Fruit fly (Drosophila melanogaster): ENCODE results near the gene CG31495.

CG31495 gene

DNA sequence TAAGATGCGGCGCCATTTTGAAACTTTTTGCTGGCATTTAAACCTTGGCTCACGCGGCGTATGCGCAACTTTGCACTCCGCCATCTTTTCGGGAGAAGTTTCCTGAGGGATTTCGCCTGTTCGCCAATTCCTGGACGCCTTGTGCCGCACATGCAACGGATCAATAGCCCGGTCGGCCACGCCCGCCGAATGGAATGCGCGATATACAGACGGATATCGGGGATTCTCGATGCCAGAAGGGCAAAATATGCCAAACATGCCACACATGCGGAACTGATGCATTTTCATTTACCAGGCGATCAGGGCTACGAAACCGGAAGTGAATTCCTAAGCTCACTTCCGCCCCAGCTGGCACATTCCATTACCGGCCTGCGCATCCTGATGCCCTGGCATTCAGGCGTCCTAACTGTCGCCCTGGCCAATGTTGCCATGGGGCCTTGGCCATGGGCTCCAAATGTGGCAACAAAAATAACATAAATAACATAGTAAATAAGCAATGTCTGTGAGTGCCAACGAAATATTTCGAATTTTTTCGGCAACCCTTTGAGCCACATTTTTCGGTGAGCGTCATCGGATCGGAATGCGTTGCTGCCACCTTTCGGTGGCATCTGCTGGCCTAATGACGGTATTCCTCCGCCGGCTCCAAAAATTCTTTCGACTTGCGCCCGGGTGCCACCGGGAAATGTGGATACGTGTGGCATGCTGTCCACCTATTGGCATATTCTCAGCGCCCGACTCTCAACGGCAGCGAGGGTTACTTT lies 37.5 kb downstream of the CG31495 start:
- TF ChIP-seq Dll (optimal IDR thresholded peaks at IDR 0.05) (no peak), psq (optimal IDR thresholded peaks at IDR 0.05) (no peak), CG8478 (optimal IDR thresholded peaks at IDR 0.05) (no peak), EcR (GFP tag; optimal IDR thresholded peaks at IDR 0.05) (no peak), usp (GFP tag; optimal IDR thresholded peaks at IDR 0.05) (no peak), pan (optimal IDR thresholded peaks at IDR 0.05) (no peak)

- TF ChIP-seq usp (GFP tag; optimal IDR thresholded peaks at IDR 0.05) (no peak), Dll (optimal IDR thresholded peaks at IDR 0.05) (peak; percentile 10)
Measured at dm6 chr3R:13801184-13802056, 38.3 kb downstream of the CG31495 start.

- TF ChIP-seq psq (optimal IDR thresholded peaks at IDR 0.05) (no peak), Dll (optimal IDR thresholded peaks at IDR 0.05) (no peak), EcR (GFP tag; optimal IDR thresholded peaks at IDR 0.05) (no peak), usp (GFP tag; optimal IDR thresholded peaks at IDR 0.05) (no peak)
Measured at dm6 chr3R:13800430-13800848, 39.3 kb downstream of the CG31495 start.

DNA sequence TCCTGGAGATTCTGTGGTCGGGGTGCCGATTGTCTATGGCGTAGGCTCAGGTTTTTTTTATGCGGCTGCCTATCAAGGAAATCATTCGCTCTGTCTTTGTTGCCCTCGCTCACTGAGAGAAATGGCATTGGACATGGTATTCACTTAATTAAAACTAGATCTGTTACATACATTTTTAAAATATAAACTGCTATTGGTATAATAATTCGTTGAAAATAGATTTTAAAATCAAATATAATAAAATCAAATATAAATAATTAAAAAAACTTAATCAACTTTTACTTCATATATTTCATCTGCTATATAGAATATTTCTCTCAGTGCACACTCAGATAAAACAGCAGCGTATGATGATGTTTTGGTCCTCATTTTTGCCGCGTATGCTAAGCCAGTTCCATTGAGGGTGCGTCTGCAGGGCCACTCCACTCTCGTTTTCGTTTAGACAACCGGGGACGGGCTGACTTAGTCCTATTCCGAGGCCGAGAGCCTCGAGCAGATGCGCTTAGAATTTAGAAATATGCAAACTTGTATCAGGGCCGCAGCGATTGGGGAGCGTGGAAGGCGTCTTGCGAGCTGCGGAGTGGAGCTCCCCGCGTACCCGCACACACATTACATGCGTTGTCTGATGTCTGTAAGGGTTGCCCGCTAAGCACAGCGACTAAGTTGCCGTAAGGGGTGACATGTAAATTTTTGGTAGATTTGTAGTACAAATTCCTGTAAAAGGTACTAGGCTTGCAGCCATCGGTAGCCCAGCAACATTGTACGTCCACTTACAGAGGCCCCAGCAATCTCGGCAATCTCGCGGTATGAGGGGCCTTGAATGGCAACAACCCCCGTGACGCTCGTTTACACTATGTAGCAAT lies 39.9 kb downstream of the CG31495 start:
- no peak for TF ChIP-seq EcR (GFP tag; optimal IDR thresholded peaks at IDR 0.05)
- TF ChIP-seq pan (optimal IDR thresholded peaks at IDR 0.05), result no peak
- TF ChIP-seq Dll (optimal IDR thresholded peaks at IDR 0.05), result no peak
- no peak for TF ChIP-seq CG8478 (optimal IDR thresholded peaks at IDR 0.05)
- no peak for TF ChIP-seq usp (GFP tag; optimal IDR thresholded peaks at IDR 0.05)
- no peak for TF ChIP-seq psq (optimal IDR thresholded peaks at IDR 0.05)

dm6 chr3R:13797823-13798446 lies 41.8 kb downstream of the CG31495 start:
- TF ChIP-seq psq (optimal IDR thresholded peaks at IDR 0.05), result no peak
- no peak for TF ChIP-seq Dll (optimal IDR thresholded peaks at IDR 0.05)
- TF ChIP-seq CG8478 (optimal IDR thresholded peaks at IDR 0.05), result no peak
- no peak for TF ChIP-seq usp (GFP tag; optimal IDR thresholded peaks at IDR 0.05)
- no peak for TF ChIP-seq EcR (GFP tag; optimal IDR thresholded peaks at IDR 0.05)

- TF ChIP-seq EcR (GFP tag; optimal IDR thresholded peaks at IDR 0.05) (no peak), psq (optimal IDR thresholded peaks at IDR 0.05) (no peak), pan (optimal IDR thresholded peaks at IDR 0.05) (no peak), usp (GFP tag; optimal IDR thresholded peaks at IDR 0.05) (no peak), Dll (optimal IDR thresholded peaks at IDR 0.05) (no peak), CG8478 (optimal IDR thresholded peaks at IDR 0.05) (no peak)
Measured at dm6 chr3R:13797269-13797677, 42.5 kb downstream of the CG31495 start.

dm6 chr3R:13796607-13797246 lies 43.0 kb downstream of the CG31495 start:
- no peak for TF ChIP-seq psq (optimal IDR thresholded peaks at IDR 0.05)
- peak; percentile 89 to 99 for TF ChIP-seq EcR (GFP tag; optimal IDR thresholded peaks at IDR 0.05)
- no peak for TF ChIP-seq pan (optimal IDR thresholded peaks at IDR 0.05)
- peak; percentile 36 for TF ChIP-seq Dll (optimal IDR thresholded peaks at IDR 0.05)
- no peak for TF ChIP-seq CG8478 (optimal IDR thresholded peaks at IDR 0.05)
- no peak for TF ChIP-seq usp (GFP tag; optimal IDR thresholded peaks at IDR 0.05)

DNA sequence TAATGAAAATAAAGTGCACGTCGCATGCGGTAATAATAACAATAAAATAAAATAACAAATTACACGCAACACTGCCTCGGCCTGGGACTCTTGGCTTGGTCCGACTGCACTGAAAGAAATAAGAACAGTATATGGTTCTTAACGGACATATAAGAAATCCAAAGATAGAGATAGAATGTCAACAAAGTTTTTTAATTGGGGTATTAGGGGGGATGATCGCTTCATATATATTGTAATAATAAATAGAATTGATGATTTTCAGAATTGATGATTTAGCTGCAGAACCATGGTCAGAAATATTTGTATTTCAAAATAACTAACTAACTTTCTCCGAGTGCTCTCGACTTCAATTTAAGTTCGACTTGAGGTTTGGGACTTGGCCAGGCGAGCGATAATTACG lies 43.7 kb downstream of the CG31495 start:
- TF ChIP-seq EcR (GFP tag; optimal IDR thresholded peaks at IDR 0.05) (no peak), usp (GFP tag; optimal IDR thresholded peaks at IDR 0.05) (no peak), pan (optimal IDR thresholded peaks at IDR 0.05) (no peak), psq (optimal IDR thresholded peaks at IDR 0.05) (no peak), CG8478 (optimal IDR thresholded peaks at IDR 0.05) (no peak), Dll (optimal IDR thresholded peaks at IDR 0.05) (no peak)

dm6 chr3R:13794666-13795055 lies 45.1 kb downstream of the CG31495 start:
- TF ChIP-seq EcR (GFP tag; optimal IDR thresholded peaks at IDR 0.05) (peak in 1 of 2 experiments; percentile 80), usp (GFP tag; optimal IDR thresholded peaks at IDR 0.05) (no peak), psq (optimal IDR thresholded peaks at IDR 0.05) (no peak), CG8478 (optimal IDR thresholded peaks at IDR 0.05) (peak; percentile 84), pan (optimal IDR thresholded peaks at IDR 0.05) (no peak), Dll (optimal IDR thresholded peaks at IDR 0.05) (peak; percentile 50)

dm6 chr3R:13793979-13794665 lies 45.6 kb downstream of the CG31495 start:
- TF ChIP-seq CG8478 (optimal IDR thresholded peaks at IDR 0.05) (no peak), Dll (optimal IDR thresholded peaks at IDR 0.05) (no peak), usp (GFP tag; optimal IDR thresholded peaks at IDR 0.05) (no peak), EcR (GFP tag; optimal IDR thresholded peaks at IDR 0.05) (no peak), pan (optimal IDR thresholded peaks at IDR 0.05) (no peak), psq (optimal IDR thresholded peaks at IDR 0.05) (no peak)

All from whole organism.